Fruit fly (Drosophila melanogaster) whole organism, prepupa: Measurements from ENCODE around the gene Cby.

Source experiments
- Blimp-1 ChIP-seq: fragments of 200-800 bp; sonication (Bioruptor generic); optimal IDR thresholded peaks from 3 replicates; lab custom pipeline; 2017; ENCODE audit warnings: missing biosample characterization, missing genetic modification characterization, mild to moderate bottlenecking, moderate library complexity, missing genetic modification reagents
- CG10631 ChIP-seq: fragments of 200-800 bp; sonication (Bioruptor generic); optimal IDR thresholded peaks from 2 replicates; lab custom pipeline; 2016; ENCODE audit warnings: missing biosample characterization, missing genetic modification characterization
- CG10669 ChIP-seq: fragments of 200-800 bp; sonication (Bioruptor generic); optimal IDR thresholded peaks from 3 replicates; lab custom pipeline; 2018; ENCODE audit warnings: missing biosample characterization, mild to moderate bottlenecking, missing genetic modification characterization, moderate library complexity
- CG11762 ChIP-seq: fragments of 200-800 bp; sonication (Bioruptor generic); optimal IDR thresholded peaks from 3 replicates; lab custom pipeline; 2016; ENCODE audit warnings: missing biosample characterization, missing genetic modification characterization; ENCODE audit not compliant: insufficient read depth
- CG15336 ChIP-seq: fragments of 200-800 bp; sonication (Bioruptor generic); IDR thresholded peaks from 2 replicates; pipeline ENCODE4 v1.3.6; 2022; ENCODE audit warnings: missing biosample characterization, missing genetic modification characterization
- CG1621 ChIP-seq: fragments of 200-800 bp; sonication (Bioruptor generic); optimal IDR thresholded peaks from 3 replicates; lab custom pipeline; 2018; ENCODE audit warnings: missing biosample characterization, mild to moderate bottlenecking, missing genetic modification characterization
- CG16779 ChIP-seq: fragments of 200-800 bp; sonication (Bioruptor generic); optimal IDR thresholded peaks from 3 replicates; lab custom pipeline; 2017; ENCODE audit warnings: missing biosample characterization, mild to moderate bottlenecking, missing genetic modification characterization
- CG31627 ChIP-seq: fragments of 200-800 bp; sonication (Bioruptor generic); optimal IDR thresholded peaks from 3 replicates; lab custom pipeline; 2016; ENCODE audit warnings: missing biosample characterization, missing genetic modification characterization
- CG34406 ChIP-seq: fragments of 200-800 bp; sonication (Bioruptor generic); optimal IDR thresholded peaks from 3 replicates; lab custom pipeline; 2016; ENCODE audit warnings: missing biosample characterization, missing genetic modification characterization
- CG4318 ChIP-seq: fragments of 200-800 bp; sonication (Bioruptor generic); optimal IDR thresholded peaks from 3 replicates; lab custom pipeline; 2017; ENCODE audit warnings: missing biosample characterization, mild to moderate bottlenecking, missing genetic modification characterization
- CG6163 ChIP-seq: fragments of 200-800 bp; sonication (Bioruptor generic); IDR thresholded peaks from 3 replicates; pipeline ENCODE4 v1.3.6; 2022; ENCODE audit warnings: missing biosample characterization, missing genetic modification characterization
- CG6276 ChIP-seq: fragments of 200-800 bp; sonication (Bioruptor generic); optimal IDR thresholded peaks from 2 replicates; lab custom pipeline; 2017; ENCODE audit warnings: missing biosample characterization, mild to moderate bottlenecking, missing genetic modification characterization
- CG6792 ChIP-seq: fragments of 200-800 bp; sonication (Bioruptor generic); optimal IDR thresholded peaks from 3 replicates; lab custom pipeline; 2016; ENCODE audit warnings: missing biosample characterization, missing genetic modification characterization
- CG6854 ChIP-seq: fragments of 200-800 bp; sonication (Bioruptor generic); optimal IDR thresholded peaks from 2 replicates; lab custom pipeline; 2017; ENCODE audit warnings: missing biosample characterization, mild to moderate bottlenecking, missing genetic modification characterization
- CG7368 ChIP-seq: fragments of 200-800 bp; sonication (Bioruptor generic); optimal IDR thresholded peaks from 3 replicates; lab custom pipeline; 2016; ENCODE audit warnings: missing biosample characterization, missing genetic modification characterization
- CG8319 ChIP-seq: fragments of 200-800 bp; sonication (Bioruptor generic); optimal IDR thresholded peaks from 3 replicates; lab custom pipeline; 2016; ENCODE audit warnings: missing biosample characterization, missing genetic modification characterization
- CG8632 ChIP-seq: fragments of 200-800 bp; sonication (Bioruptor generic); optimal IDR thresholded peaks from 3 replicates; lab custom pipeline; 2016; ENCODE audit warnings: missing biosample characterization, missing genetic modification characterization
- CG9139 ChIP-seq: fragments of 200-800 bp; sonication (Bioruptor generic); optimal IDR thresholded peaks from 3 replicates; lab custom pipeline; 2017; ENCODE audit warnings: missing biosample characterization, mild to moderate bottlenecking, missing genetic modification characterization
- Eip75B ChIP-seq: fragments of 200-800 bp; sonication (Bioruptor generic); optimal IDR thresholded peaks from 3 replicates; lab custom pipeline; 2016; ENCODE audit warnings: missing biosample characterization, missing genetic modification characterization
- Eip78C ChIP-seq: fragments of 200-800 bp; sonication (Bioruptor generic); peaks from one replicate; lab custom pipeline; 2016; ENCODE audit warnings: missing biosample characterization, missing genetic modification characterization
- Eip93F ChIP-seq: fragments of 200-800 bp; sonication (Bioruptor generic); optimal IDR thresholded peaks from 2 replicates; lab custom pipeline; 2016; ENCODE audit warnings: missing biosample characterization, mild to moderate bottlenecking, missing genetic modification characterization
- Ets21C ChIP-seq: fragments of 200-800 bp; sonication (Bioruptor generic); optimal IDR thresholded peaks from 3 replicates; lab custom pipeline; 2016; ENCODE audit warnings: missing biosample characterization, missing genetic modification characterization
- Ets96B ChIP-seq: fragments of 200-800 bp; optimal IDR thresholded peaks from 2 replicates; lab custom pipeline; 2019; ENCODE audit warnings: missing biosample characterization, mild to moderate bottlenecking, missing genetic modification characterization, moderate library complexity
- Gug ChIP-seq: fragments of 200-800 bp; sonication (Bioruptor generic); IDR thresholded peaks from 2 replicates; pipeline ENCODE4 v1.3.6; 2022; ENCODE audit warnings: missing biosample characterization, missing genetic modification characterization
- Hr38 ChIP-seq: sonication (Bioruptor generic); optimal IDR thresholded peaks from 2 replicates; lab custom pipeline; 2016; ENCODE audit warnings: missing biosample characterization, missing genetic modification characterization
- Hr39 ChIP-seq: fragments of 200-800 bp; sonication (Bioruptor generic); optimal IDR thresholded peaks from 2 replicates; lab custom pipeline; 2016; ENCODE audit warnings: missing biosample characterization, missing genetic modification characterization
- Hr4 ChIP-seq: fragments of 200-800 bp; sonication (Bioruptor generic); optimal IDR thresholded peaks from 3 replicates; lab custom pipeline; 2016; ENCODE audit warnings: missing biosample characterization, missing genetic modification characterization
- Met ChIP-seq: fragments of 200-800 bp; sonication (Bioruptor generic); optimal IDR thresholded peaks from 3 replicates; lab custom pipeline; 2016; ENCODE audit warnings: missing biosample characterization, missing genetic modification characterization
- OdsH ChIP-seq: fragments of 200-800 bp; sonication (Bioruptor generic); optimal IDR thresholded peaks from 3 replicates; lab custom pipeline; 2016; ENCODE audit warnings: missing biosample characterization, missing genetic modification characterization
- Smox ChIP-seq: fragments of 200-800 bp; sonication (Bioruptor generic); optimal IDR thresholded peaks from 3 replicates; lab custom pipeline; 2016; ENCODE audit warnings: missing biosample characterization, missing genetic modification characterization
- Sox102F ChIP-seq: fragments of 200-800 bp; sonication (Bioruptor generic); optimal IDR thresholded peaks from 2 replicates; lab custom pipeline; 2016; ENCODE audit warnings: missing biosample characterization, mild to moderate bottlenecking, missing genetic modification characterization
- Sox14 ChIP-seq: fragments of 200-800 bp; sonication (Bioruptor generic); optimal IDR thresholded peaks from 3 replicates; lab custom pipeline; 2016; ENCODE audit warnings: missing biosample characterization, missing genetic modification characterization
- Sox15 ChIP-seq: fragments of 200-800 bp; sonication (Bioruptor generic); optimal IDR thresholded peaks from 3 replicates; lab custom pipeline; 2016; ENCODE audit warnings: missing biosample characterization, missing genetic modification characterization
- achi ChIP-seq: fragments of 200-800 bp; sonication (Bioruptor generic); optimal IDR thresholded peaks from 3 replicates; lab custom pipeline; 2016; ENCODE audit warnings: missing biosample characterization, missing genetic modification characterization
- cyc ChIP-seq: fragments of 200-800 bp; sonication (Bioruptor generic); optimal IDR thresholded peaks from 3 replicates; lab custom pipeline; 2016; ENCODE audit warnings: missing biosample characterization, missing genetic modification characterization
- dac ChIP-seq: fragments of 200-800 bp; sonication (Bioruptor generic); optimal IDR thresholded peaks from 2 replicates; lab custom pipeline; 2017; ENCODE audit warnings: missing biosample characterization, mild to moderate bottlenecking, missing genetic modification characterization
- eg ChIP-seq: fragments of 200-800 bp; sonication (Bioruptor generic); IDR thresholded peaks from 3 replicates; pipeline ENCODE4 v1.3.6; 2022; ENCODE audit warnings: missing biosample characterization, missing genetic modification characterization
- fd59A ChIP-seq: fragments of 200-800 bp; sonication (Bioruptor generic); optimal IDR thresholded peaks from 2 replicates; lab custom pipeline; 2017; ENCODE audit warnings: missing biosample characterization, mild to moderate bottlenecking, missing genetic modification characterization, missing genetic modification reagents
- fd85E ChIP-seq: fragments of 200-800 bp; sonication (Bioruptor generic); optimal IDR thresholded peaks from 3 replicates; lab custom pipeline; 2016; ENCODE audit warnings: missing biosample characterization, missing genetic modification characterization
- pdm3 ChIP-seq: fragments of 200-800 bp; sonication (Bioruptor generic); optimal IDR thresholded peaks from 3 replicates; lab custom pipeline; 2016; ENCODE audit warnings: missing biosample characterization, missing genetic modification characterization
- salr ChIP-seq, 2 experiments: fragments of 200-800 bp; sonication (Bioruptor generic); optimal IDR thresholded peaks; 3 replicates each; lab custom pipeline; 2016 to 2018; ENCODE audit warnings: missing biosample characterization in 2 of 2, missing genetic modification characterization in 2 of 2, mild to moderate bottlenecking in 1 of 2
- spab ChIP-seq: fragments of 200-800 bp; sonication (Bioruptor generic); optimal IDR thresholded peaks from 2 replicates; lab custom pipeline; 2017; ENCODE audit warnings: missing biosample characterization, mild to moderate bottlenecking, missing genetic modification characterization, missing genetic modification reagents
- ss ChIP-seq, 2 experiments: fragments of 200-800 bp; sonication (Bioruptor generic); optimal IDR thresholded peaks; 2 replicates in 1 of 2; 3 replicates in 1 of 2; lab custom pipeline; 2017 to 2018; ENCODE audit warnings: mild to moderate bottlenecking in 2 of 2, missing biosample characterization in 2 of 2, missing genetic modification characterization in 2 of 2, moderate library complexity in 1 of 2
- svp ChIP-seq: fragments of 200-800 bp; sonication (Bioruptor generic); peaks from one replicate; lab custom pipeline; 2016; ENCODE audit warnings: missing biosample characterization, missing genetic modification characterization
- topi ChIP-seq: fragments of 200-800 bp; sonication (Bioruptor generic); optimal IDR thresholded peaks from 3 replicates; lab custom pipeline; 2016; ENCODE audit warnings: missing biosample characterization, missing genetic modification characterization
- vri ChIP-seq: fragments of 200-800 bp; sonication (Bioruptor generic); optimal IDR thresholded peaks from 3 replicates; lab custom pipeline; 2016; ENCODE audit warnings: missing biosample characterization, mild to moderate bottlenecking, missing genetic modification characterization

Cby gene

dm6 chr3R:21859509-21859908, 8.3 kb upstream of the Cby start (continued):
- peak; percentile 93 for TF ChIP-seq cyc
- peak; percentile 90 for TF ChIP-seq Hr4 (GFP tag; lab: Kevin White, UChicago)
- TF ChIP-seq CG6276, result peak; percentile 78
- peak; percentile 96 for TF ChIP-seq CG31627 (GFP tag; lab: Kevin White, UChicago)
- TF ChIP-seq pdm3 (GFP tag; lab: Kevin White, UChicago), result peak; percentile 93
- TF ChIP-seq Eip93F (GFP tag; lab: Kevin White, UChicago), result peak; percentile 93
- peak; percentile 78 for TF ChIP-seq Ets96B (tag; lab: Kevin White, UChicago)
- TF ChIP-seq Hr39 (GFP tag; lab: Kevin White, UChicago), result peak; percentile 96
- peak; percentile 94 for TF ChIP-seq topi (GFP tag; lab: Kevin White, UChicago)
- TF ChIP-seq CG10631 (GFP tag; lab: Kevin White, UChicago), result peak; percentile 88
- TF ChIP-seq CG15336 (GFP tag; lab: Robert Waterston, UW), result peak; percentile 90
- no peak for TF ChIP-seq Hr38 (GFP tag; lab: Kevin White, UChicago)
- TF ChIP-seq CG7368 (GFP tag; lab: Kevin White, UChicago), result peak; percentile 81
- peak; percentile 99 for TF ChIP-seq svp
- peak; percentile 84 for TF ChIP-seq CG6163 (GFP tag; lab: Robert Waterston, UW)
- TF ChIP-seq Sox14 (GFP tag; lab: Kevin White, UChicago), result peak; percentile 93
- peak; percentile 91 for TF ChIP-seq CG34406 (GFP tag; lab: Kevin White, UChicago)
- TF ChIP-seq CG6854 (GFP tag; lab: Kevin White, UChicago), result peak; percentile 87
- peak; percentile 92 for TF ChIP-seq OdsH (GFP tag; lab: Kevin White, UChicago)
- TF ChIP-seq salr (GFP tag; optimal IDR thresholded peaks at IDR 0.05; lab: Kevin White, UChicago), result peak; percentile 70 to 81
- peak; percentile 70 for TF ChIP-seq fd59A (GFP tag; lab: Kevin White, UChicago)
- TF ChIP-seq eg (GFP tag; lab: Robert Waterston, UW), result peak; percentile 79
- TF ChIP-seq Eip75B, result peak; percentile 96
- TF ChIP-seq Smox (GFP tag; lab: Kevin White, UChicago), result peak; percentile 96
- peak; percentile 95 for TF ChIP-seq Ets21C (GFP tag; lab: Kevin White, UChicago)
- TF ChIP-seq CG6792 (GFP tag; lab: Kevin White, UChicago), result peak; percentile 94
- peak; percentile 98 for TF ChIP-seq Eip78C (GFP tag; lab: Kevin White, UChicago)
- peak; percentile 92 for TF ChIP-seq CG8632
- peak; percentile 91 for TF ChIP-seq vri
- peak; percentile 63 for TF ChIP-seq CG9139

dm6 chr3R:21862137-21862850, 5.5 kb upstream of the Cby start:
- TF ChIP-seq CG6163 (GFP tag; lab: Robert Waterston, UW) (peak; percentile 88), Eip75B (peak; percentile 63), Eip78C (GFP tag; lab: Kevin White, UChicago) (peak; percentile 89), CG10669 (GFP tag; lab: Kevin White, UChicago) (no peak), Hr4 (GFP tag; lab: Kevin White, UChicago) (peak; percentile 96), salr (GFP tag; optimal IDR thresholded peaks at IDR 0.05; lab: Kevin White, UChicago) (peak in 1 of 2 experiments; percentile 83), Met (GFP tag; lab: Kevin White, UChicago) (peak; percentile 29), CG1621 (tag; lab: Kevin White, UChicago) (no peak), CG7368 (GFP tag; lab: Kevin White, UChicago) (peak; percentile 32), Hr38 (GFP tag; lab: Kevin White, UChicago) (no peak), CG16779 (peak; percentile 61), spab (GFP tag; lab: Kevin White, UChicago) (peak; percentile 13), Sox14 (GFP tag; lab: Kevin White, UChicago) (peak; percentile 13), OdsH (GFP tag; lab: Kevin White, UChicago) (peak; percentile 80), ss (GFP tag; optimal IDR thresholded peaks at IDR 0.05; lab: Kevin White, UChicago) (no peak), Sox15 (GFP tag; lab: Kevin White, UChicago) (no peak), topi (GFP tag; lab: Kevin White, UChicago) (no peak), Sox102F (GFP tag; lab: Kevin White, UChicago) (peak; percentile 21), CG9139 (no peak), CG31627 (GFP tag; lab: Kevin White, UChicago) (no peak), CG10631 (GFP tag; lab: Kevin White, UChicago) (peak; percentile 54), CG8319 (peak; percentile 63), cyc (no peak), fd85E (no peak), Gug (peak; percentile 84), CG15336 (GFP tag; lab: Robert Waterston, UW) (peak; percentile 97), achi (GFP tag; lab: Kevin White, UChicago) (peak; percentile 69), svp (no peak), CG4318 (GFP tag; lab: Kevin White, UChicago) (peak; percentile 93), pdm3 (GFP tag; lab: Kevin White, UChicago) (peak; percentile 71), dac (GFP tag; lab: Kevin White, UChicago) (peak; percentile 96), CG11762 (GFP tag; lab: Kevin White, UChicago) (peak; percentile 46), Hr39 (GFP tag; lab: Kevin White, UChicago) (no peak), Blimp-1 (no peak)
